Fruit fly (Drosophila melanogaster) whole organism, embryonic: ENCODE results near the gene Agpat4.

Source experiments
- Atf3 ChIP-seq: fragments of 200-800 bp; sonication (Bioruptor generic); optimal IDR thresholded peaks from 3 replicates; lab custom pipeline; 2016; ENCODE audit warnings: missing biosample characterization, missing genetic modification characterization
- CG10565 ChIP-seq: fragments of 200-800 bp; sonication (Bioruptor generic); optimal IDR thresholded peaks from 3 replicates; lab custom pipeline; 2016; ENCODE audit warnings: missing biosample characterization, mild to moderate bottlenecking, missing genetic modification characterization
- CG12104 ChIP-seq: fragments of 200-800 bp; sonication (Bioruptor generic); optimal IDR thresholded peaks from 3 replicates; lab custom pipeline; 2016; ENCODE audit warnings: missing biosample characterization, missing genetic modification characterization
- CG12942 ChIP-seq: fragments of 200-800 bp; sonication (Bioruptor generic); optimal IDR thresholded peaks from 3 replicates; lab custom pipeline; 2016; ENCODE audit warnings: missing biosample characterization, missing genetic modification characterization
- CG13624 ChIP-seq: fragments of 200-800 bp; sonication (Bioruptor generic); optimal IDR thresholded peaks from 2 replicates; lab custom pipeline; 2016; ENCODE audit warnings: missing biosample characterization, missing genetic modification characterization
- CG15011 ChIP-seq: fragments of 200-800 bp; sonication (Bioruptor generic); optimal IDR thresholded peaks from 3 replicates; lab custom pipeline; 2018; ENCODE audit warnings: missing biosample characterization, mild to moderate bottlenecking, missing genetic modification characterization
- CG15601 ChIP-seq: fragments of 200-800 bp; sonication (Bioruptor generic); optimal IDR thresholded peaks from 3 replicates; lab custom pipeline; 2019; ENCODE audit warnings: missing biosample characterization, mild to moderate bottlenecking, missing genetic modification characterization, moderate library complexity
- CG17385 ChIP-seq: fragments of 200-800 bp; sonication (Bioruptor generic); optimal IDR thresholded peaks from 3 replicates; lab custom pipeline; 2018; ENCODE audit warnings: missing biosample characterization, mild to moderate bottlenecking, missing genetic modification characterization
- CG18619 ChIP-seq: fragments of 200-800 bp; sonication (Bioruptor generic); optimal IDR thresholded peaks from 3 replicates; lab custom pipeline; 2017; ENCODE audit warnings: missing biosample characterization, mild to moderate bottlenecking, missing genetic modification characterization
- CG2120 ChIP-seq: fragments of 200-800 bp; sonication (Bioruptor generic); optimal IDR thresholded peaks from 3 replicates; lab custom pipeline; 2016; ENCODE audit warnings: missing biosample characterization, missing genetic modification characterization
- CG2199 ChIP-seq: fragments of 200-800 bp; sonication (Bioruptor generic); IDR thresholded peaks from 3 replicates; pipeline ENCODE4 v1.3.6; 2022; ENCODE audit warnings: missing biosample characterization, missing genetic modification characterization
- CG2678 ChIP-seq: fragments of 200-800 bp; sonication (Bioruptor generic); optimal IDR thresholded peaks from 3 replicates; lab custom pipeline; 2019; ENCODE audit warnings: missing biosample characterization, mild to moderate bottlenecking, missing genetic modification characterization, moderate library complexity
- CG31224 ChIP-seq: fragments of 200-800 bp; sonication (Bioruptor generic); IDR thresholded peaks from 2 replicates; pipeline ENCODE4 v1.3.6; 2022; ENCODE audit warnings: missing biosample characterization, missing genetic modification characterization
- CG31441 ChIP-seq: fragments of 200-800 bp; sonication (Bioruptor generic); IDR thresholded peaks from 2 replicates; pipeline ENCODE4 v1.3.6; 2022; ENCODE audit warnings: missing biosample characterization, missing genetic modification characterization
- CG3407 ChIP-seq: fragments of 200-800 bp; sonication (Bioruptor generic); optimal IDR thresholded peaks from 2 replicates; lab custom pipeline; 2018; ENCODE audit warnings: missing biosample characterization, mild to moderate bottlenecking, missing genetic modification characterization
- CG3726 ChIP-seq: fragments of 200-800 bp; sonication (Bioruptor generic); IDR thresholded peaks from 3 replicates; pipeline ENCODE4, ENCODE4 v1.3.6; 2022; ENCODE audit warnings: missing biosample characterization, missing genetic modification characterization
- CG3838 ChIP-seq: fragments of 200-800 bp; sonication (Bioruptor generic); optimal IDR thresholded peaks from 3 replicates; lab custom pipeline; 2016; ENCODE audit warnings: missing biosample characterization, missing genetic modification characterization
- CG43689 ChIP-seq: fragments of 200-800 bp; sonication (Bioruptor generic); IDR thresholded peaks from 2 replicates; pipeline ENCODE4 v1.3.6; 2022; ENCODE audit warnings: missing biosample characterization, missing genetic modification characterization
- CG4707 ChIP-seq: fragments of 200-800 bp; sonication (Bioruptor generic); optimal IDR thresholded peaks from 2 replicates; lab custom pipeline; 2018; ENCODE audit warnings: missing biosample characterization, mild to moderate bottlenecking, missing genetic modification characterization, moderate library complexity
- CG6765 ChIP-seq: fragments of 200-800 bp; sonication (Bioruptor generic); optimal IDR thresholded peaks from 3 replicates; lab custom pipeline; 2017; ENCODE audit warnings: missing biosample characterization, mild to moderate bottlenecking, missing genetic modification characterization
- CG7556 ChIP-seq: fragments of 200-800 bp; sonication (Bioruptor generic); optimal IDR thresholded peaks from 2 replicates; lab custom pipeline; 2017; ENCODE audit warnings: missing biosample characterization, mild to moderate bottlenecking, missing genetic modification characterization
- CG7928 ChIP-seq: fragments of 200-800 bp; sonication (Bioruptor generic); optimal IDR thresholded peaks from 2 replicates; lab custom pipeline; 2017; ENCODE audit warnings: missing biosample characterization, mild to moderate bottlenecking, missing genetic modification characterization
- CG9437 ChIP-seq: fragments of 200-800 bp; sonication (Bioruptor generic); optimal IDR thresholded peaks from 2 replicates; lab custom pipeline; 2018; ENCODE audit warnings: missing biosample characterization, mild to moderate bottlenecking, missing genetic modification characterization
- CG9932 ChIP-seq: fragments of 200-800 bp; sonication (Bioruptor generic); IDR thresholded peaks from 2 replicates; pipeline ENCODE4 v1.3.6; 2022; ENCODE audit warnings: missing biosample characterization, missing genetic modification characterization
- Camta ChIP-seq: fragments of 200-800 bp; sonication (Bioruptor generic); optimal IDR thresholded peaks from 2 replicates; lab custom pipeline; 2016; ENCODE audit warnings: missing biosample characterization, missing genetic modification characterization
- Eip74EF ChIP-seq, 2 experiments: fragments of 200-800 bp in 1 of 2; fragments of >200 bp in 1 of 2; sonication (Bioruptor generic) in 1 of 2; optimal IDR thresholded peaks; 2 replicates each; lab custom pipeline; 2017 to 2019; ENCODE audit warnings: missing biosample characterization in 2 of 2, missing genetic modification characterization in 2 of 2, mild to moderate bottlenecking in 1 of 2, moderate library complexity in 1 of 2
- Fer1 ChIP-seq: fragments of 200-800 bp; sonication (Bioruptor generic); optimal IDR thresholded peaks from 2 replicates; lab custom pipeline; 2017; ENCODE audit warnings: missing biosample characterization, mild to moderate bottlenecking, missing genetic modification characterization
- Fer2 ChIP-seq: fragments of 200-800 bp; sonication (Bioruptor generic); optimal IDR thresholded peaks from 2 replicates; lab custom pipeline; 2018; ENCODE audit warnings: missing biosample characterization, mild to moderate bottlenecking, missing genetic modification characterization, moderate library complexity
- H15 ChIP-seq: fragments of 200-800 bp; sonication (Bioruptor generic); IDR thresholded peaks from 3 replicates; pipeline ENCODE4 v1.3.6; 2022; ENCODE audit warnings: missing biosample characterization, missing genetic modification characterization
- Meics ChIP-seq: fragments of 200-800 bp; sonication (Bioruptor generic); optimal IDR thresholded peaks from 2 replicates; lab custom pipeline; 2017; ENCODE audit warnings: missing biosample characterization, mild to moderate bottlenecking, missing genetic modification characterization
- Myb ChIP-seq: fragments of 200-800 bp; sonication (Bioruptor generic); optimal IDR thresholded peaks from 2 replicates; lab custom pipeline; 2016; ENCODE audit warnings: missing biosample characterization, missing genetic modification characterization
- Sox100B ChIP-seq: fragments of 200-800 bp; sonication (Bioruptor generic); optimal IDR thresholded peaks from 3 replicates; lab custom pipeline; 2018; ENCODE audit warnings: missing biosample characterization, mild to moderate bottlenecking, missing genetic modification characterization
- Usf ChIP-seq: fragments of 200-800 bp; sonication (Bioruptor generic); optimal IDR thresholded peaks from 2 replicates; lab custom pipeline; 2017; ENCODE audit warnings: missing genotype, missing biosample characterization, missing genetic modification characterization
- ash1 ChIP-seq: fragments of 200-800 bp; sonication (Bioruptor generic); optimal IDR thresholded peaks from 2 replicates; lab custom pipeline; 2018; ENCODE audit warnings: missing biosample characterization, mild to moderate bottlenecking, missing genetic modification characterization
- bcd ChIP-seq: fragments of 200-800 bp; sonication (Bioruptor generic); optimal IDR thresholded peaks from 2 replicates; lab custom pipeline; 2017; ENCODE audit warnings: missing biosample characterization, mild to moderate bottlenecking, missing genetic modification characterization
- fu2 ChIP-seq: fragments of 200-800 bp; sonication (Bioruptor generic); optimal IDR thresholded peaks from 2 replicates; lab custom pipeline; 2016; ENCODE audit warnings: missing biosample characterization, missing genetic modification characterization
- hbn ChIP-seq: fragments of 200-800 bp; sonication (Bioruptor generic); IDR thresholded peaks from 2 replicates; pipeline ENCODE4 v1.3.6; 2022; ENCODE audit warnings: missing biosample characterization, missing genetic modification characterization; ENCODE audit not compliant: partially characterized antibody
- insv ChIP-seq, 2 experiments: fragments of 200-800 bp; sonication (Bioruptor generic); optimal IDR thresholded peaks; 3 replicates each; lab custom pipeline; 2016 to 2018; ENCODE audit warnings: missing biosample characterization in 2 of 2, missing genetic modification characterization in 2 of 2
- lab ChIP-seq: fragments of 200-800 bp; sonication (Bioruptor generic); optimal IDR thresholded peaks from 3 replicates; lab custom pipeline; 2017; ENCODE audit warnings: missing biosample characterization, missing genetic modification characterization, mild to moderate bottlenecking, moderate library complexity, missing genetic modification reagents
- nmo ChIP-seq: fragments of 200-800 bp; sonication (Bioruptor generic); optimal IDR thresholded peaks from 2 replicates; lab custom pipeline; 2018; ENCODE audit warnings: missing biosample characterization, mild to moderate bottlenecking, missing genetic modification characterization, moderate library complexity
- pb ChIP-seq: fragments of 200-800 bp; sonication (Bioruptor generic); optimal IDR thresholded peaks from 3 replicates; lab custom pipeline; 2016; ENCODE audit warnings: missing biosample characterization, missing genetic modification characterization
- pho ChIP-seq: fragments of 200-800 bp; sonication (Bioruptor generic); optimal IDR thresholded peaks from 2 replicates; lab custom pipeline; 2016; ENCODE audit warnings: missing biosample characterization, missing genetic modification characterization
- run ChIP-seq: fragments of 200-800 bp; sonication (Bioruptor generic); optimal IDR thresholded peaks from 3 replicates; lab custom pipeline; 2018; ENCODE audit warnings: missing biosample characterization, mild to moderate bottlenecking, missing genetic modification characterization
- sisA ChIP-seq: fragments of 200-800 bp; sonication (Bioruptor generic); IDR thresholded peaks from 2 replicates; pipeline ENCODE4 v1.3.6; 2022; ENCODE audit warnings: missing biosample characterization, missing genetic modification characterization
- slbo ChIP-seq: fragments of 200-800 bp; sonication (Bioruptor generic); IDR thresholded peaks from 2 replicates; pipeline ENCODE4 v1.3.6; 2022; ENCODE audit warnings: missing biosample characterization, missing genetic modification characterization
- sna ChIP-seq: fragments of 200-800 bp; sonication (Bioruptor generic); IDR thresholded peaks from 2 replicates; pipeline ENCODE4 v1.3.6; 2022; ENCODE audit warnings: missing biosample characterization, missing genetic modification characterization; ENCODE audit not compliant: partially characterized antibody
- so ChIP-seq: fragments of 200-800 bp; sonication (Bioruptor generic); IDR thresholded peaks from 3 replicates; pipeline ENCODE4 v1.3.6; 2022; ENCODE audit warnings: missing biosample characterization, missing genetic modification characterization
- sqz ChIP-seq: fragments of 200-800 bp; sonication (Bioruptor generic); optimal IDR thresholded peaks from 3 replicates; lab custom pipeline; 2018; ENCODE audit warnings: missing biosample characterization, mild to moderate bottlenecking, missing genetic modification characterization
- tna ChIP-seq: fragments of 200-800 bp; sonication (Bioruptor generic); IDR thresholded peaks from 2 replicates; pipeline ENCODE4 v1.3.6; 2022; ENCODE audit warnings: missing biosample characterization, missing genetic modification characterization; ENCODE audit not compliant: partially characterized antibody
- toy ChIP-seq: fragments of 200-800 bp; sonication (Bioruptor generic); IDR thresholded peaks from 2 replicates; pipeline ENCODE4 v1.3.6; 2022; ENCODE audit warnings: missing biosample characterization, missing genetic modification characterization

The Agpat4 gene

DNA sequence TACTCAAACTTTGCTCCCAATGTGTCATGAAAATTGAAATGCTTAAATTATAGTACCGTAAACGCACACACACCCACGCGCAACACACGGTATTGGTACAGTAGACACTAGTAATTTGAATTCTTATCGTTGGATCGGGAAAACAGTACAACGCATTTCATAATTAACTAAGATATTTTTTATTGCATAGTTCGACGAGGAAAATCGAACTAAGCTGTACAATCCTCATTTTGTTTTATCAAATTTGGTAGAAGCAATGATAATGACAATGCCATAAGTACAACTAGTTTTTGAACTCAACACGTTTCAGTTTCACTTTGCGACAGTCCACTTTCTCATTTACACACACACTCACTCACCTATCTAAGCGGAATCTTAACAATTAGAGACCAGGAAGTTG is 600 bp downstream of the Agpat4 start (continued):
- peak; percentile 63 for TF ChIP-seq CG18619 (GFP tag; lab: Kevin White, UChicago)
- TF ChIP-seq CG7928 (GFP tag; lab: Kevin White, UChicago): peak; percentile 45
- peak; percentile 85 for TF ChIP-seq CG2120 (GFP tag; lab: Kevin White, UChicago)
- TF ChIP-seq CG9437 (GFP tag; lab: Kevin White, UChicago): peak; percentile 54
- TF ChIP-seq hbn (GFP tag; lab: Robert Waterston, UW): no peak
- TF ChIP-seq CG3726 (GFP tag; lab: Robert Waterston, UW): no peak
- peak; percentile 64 for TF ChIP-seq Fer2
- TF ChIP-seq toy: peak; percentile 60; the same call in 1 of the 2 replicates
- TF ChIP-seq CG3407 (GFP tag; lab: Kevin White, UChicago): peak; percentile 28
- no peak for TF ChIP-seq sqz
- no peak for TF ChIP-seq ash1
- TF ChIP-seq CG12104 (GFP tag; lab: Kevin White, UChicago): peak; percentile 53
- TF ChIP-seq sisA (GFP tag; lab: Robert Waterston, UW): peak; percentile 70
- no peak for TF ChIP-seq sna
- TF ChIP-seq CG2678 (tag; lab: Kevin White, UChicago): peak; percentile 87
- TF ChIP-seq pb: peak; percentile 4
- peak; percentile 31 for TF ChIP-seq run
- TF ChIP-seq Fer1 (GFP tag; lab: Kevin White, UChicago): peak; percentile 74
- peak; percentile 79 for TF ChIP-seq CG9932
- peak in 1 of 2 experiments; percentile 80 for TF ChIP-seq Eip74EF (GFP tag; optimal IDR thresholded peaks at IDR 0.05; lab: Kevin White, UChicago)
- peak; percentile 50 for TF ChIP-seq fu2 (GFP tag; lab: Kevin White, UChicago)
- peak; percentile 54; the same call in 1 of the 2 replicates for TF ChIP-seq CG31441 (GFP tag; lab: Robert Waterston, UW)
- peak; percentile 78 for TF ChIP-seq CG17385 (GFP tag; lab: Kevin White, UChicago)
- TF ChIP-seq Camta (GFP tag; lab: Kevin White, UChicago): peak; percentile 40
- TF ChIP-seq CG13624 (GFP tag; lab: Kevin White, UChicago): peak; percentile 71
- peak; percentile 0 for TF ChIP-seq Usf (GFP tag; lab: Kevin White, UChicago)
- 0 out of 2 replicates have a peak, but pooled peaks have one; percentile 14 for TF ChIP-seq CG43689 (GFP tag; lab: Robert Waterston, UW)
- 0 out of 3 replicates have a peak, but pooled peaks have one; percentile 33 for TF ChIP-seq so (GFP tag; lab: Robert Waterston, UW)
- TF ChIP-seq Meics (GFP tag; lab: Kevin White, UChicago): peak; percentile 69
- peak; percentile 42 for TF ChIP-seq CG12942 (GFP tag; lab: Kevin White, UChicago)
- peak; percentile 64 for TF ChIP-seq Sox100B (GFP tag; lab: Kevin White, UChicago)
- TF ChIP-seq CG2199 (GFP tag; lab: Robert Waterston, UW): 0 out of 3 replicates have a peak, but pooled peaks have one; percentile 25
- no peak for TF ChIP-seq Myb
- peak; percentile 42 for TF ChIP-seq CG31224 (GFP tag; lab: Robert Waterston, UW)
- TF ChIP-seq H15 (GFP tag; lab: Robert Waterston, UW): no peak
- TF ChIP-seq CG15011 (GFP tag; lab: Kevin White, UChicago): peak; percentile 16
- TF ChIP-seq pho (GFP tag; lab: Kevin White, UChicago): peak; percentile 59
- TF ChIP-seq slbo (GFP tag; lab: Robert Waterston, UW): peak; percentile 75
- peak; percentile 88 for TF ChIP-seq lab (GFP tag; lab: Kevin White, UChicago)
- TF ChIP-seq CG10565 (GFP tag; lab: Kevin White, UChicago): no peak
- TF ChIP-seq bcd: peak; percentile 34
- no peak for TF ChIP-seq CG3838
- TF ChIP-seq nmo (GFP tag; lab: Kevin White, UChicago): peak; percentile 54
- peak; percentile 16 for TF ChIP-seq CG4707
- TF ChIP-seq insv (GFP tag; optimal IDR thresholded peaks at IDR 0.05; lab: Kevin White, UChicago): no peak
- peak; percentile 66 for TF ChIP-seq CG6765 (GFP tag; lab: Kevin White, UChicago)
- TF ChIP-seq tna: no peak
- TF ChIP-seq CG15601: peak; percentile 48
- peak; percentile 67 for TF ChIP-seq CG7556 (GFP tag; lab: Kevin White, UChicago)
- TF ChIP-seq Atf3 (GFP tag; lab: Kevin White, UChicago): peak; percentile 41
